Worm (Caenorhabditis elegans) whole organism, dauer: ENCODE results near the gene sec-3.

Source experiments
- unc-62 ChIP-seq: sonication (generic microtip); optimal IDR thresholded peaks from 2 replicates; lab custom pipeline; 2017; ENCODE audit warnings: missing biosample characterization, missing genetic modification reagents, missing genetic modification characterization

The sec-3 gene

ce11 chrX:3099832-3100231 lies at the start of gene sec-3:
Gene sec-3, minus strand, starts transcription at chrX:3099852.
- TF ChIP-seq unc-62 = no peak

ce11 chrX:3145265-3145664 lies 45.6 kb upstream of the sec-3 start, which contains the start of gene C15C7.4:
Gene C15C7.4, plus strand, starts transcription at chrX:3145565.
- no peak for TF ChIP-seq unc-62

- no peak for TF ChIP-seq unc-62
Observed at ce11 chrX:3141704-3142103, 42.1 kb upstream of the sec-3 start.

ce11 chrX:3139516-3140301 lies 40.1 kb upstream of the sec-3 start:
- no peak for TF ChIP-seq unc-62

- TF ChIP-seq unc-62 = no peak
Observed at ce11 chrX:3135186-3135585, 35.5 kb upstream of the sec-3 start, which contains the start of gene K10B3.1. Gene K10B3.1, plus strand, starts transcription at chrX:3135486.

- TF ChIP-seq unc-62 = no peak
Observed at ce11 chrX:3127626-3128142, 28.0 kb upstream of the sec-3 start.

- no peak for TF ChIP-seq unc-62
Observed at ce11 chrX:3126979-3127378, 27.3 kb upstream of the sec-3 start, which contains the start of gene spc-1. Gene spc-1, minus strand, starts transcription at chrX:3127079.

ce11 chrX:3126233-3126632 lies 26.6 kb upstream of the sec-3 start:
- no peak for TF ChIP-seq unc-62

- TF ChIP-seq unc-62 = no peak
Observed at ce11 chrX:3119606-3120005, 20.0 kb upstream of the sec-3 start.

ce11 chrX:3118596-3119287 lies 19.1 kb upstream of the sec-3 start:
- TF ChIP-seq unc-62 = no peak

ce11 chrX:3117204-3117603 lies 17.6 kb upstream of the sec-3 start:
- no peak for TF ChIP-seq unc-62

- TF ChIP-seq unc-62 = no peak
Observed at ce11 chrX:3116033-3116876, 16.6 kb upstream of the sec-3 start, which contains the start of gene mai-1. Gene mai-1, minus strand, starts transcription at chrX:3116589.

ce11 chrX:3115134-3116032 lies 15.7 kb upstream of the sec-3 start:
- TF ChIP-seq unc-62 = no peak

ce11 chrX:3114306-3115133 lies 14.9 kb upstream of the sec-3 start, which contains the start of gene gpd-2:
Gene gpd-2, minus strand, starts transcription at chrX:3114689.
- no peak for TF ChIP-seq unc-62
